Worm (Caenorhabditis elegans): ENCODE results near the gene ZK1055.4.

- no peak for TF ChIP-seq ama-1 (optimal IDR thresholded peaks at IDR 0.05)
- TF ChIP-seq flt-1 (GFP tag; IDR thresholded peaks at IDR 0.05): no peak
- no peak for TF ChIP-seq B0310.2 (tag; optimal IDR thresholded peaks at IDR 0.05)
- TF ChIP-seq ets-7 (tag; optimal IDR thresholded peaks at IDR 0.05): no peak
- no peak for TF ChIP-seq tbx-37 (GFP tag; conservative IDR thresholded peaks at IDR 0.05)
- TF ChIP-seq ceh-36 (tag; optimal IDR thresholded peaks at IDR 0.05): no peak
- no peak for TF ChIP-seq hnd-1 (tag; optimal IDR thresholded peaks at IDR 0.05)
- TF ChIP-seq F13C5.2 (tag; optimal IDR thresholded peaks at IDR 0.05): no peak
- TF ChIP-seq hmg-4 (GFP tag; optimal IDR thresholded peaks at IDR 0.05): no peak
- TF ChIP-seq sea-1 (GFP tag; conservative IDR thresholded peaks at IDR 0.05): no peak
These were observed 29.6 kb downstream of the ZK1055.4 start for ce11 chrV:6611504-6611903.
